Worm (Caenorhabditis elegans) whole organism, L3 larva: Measurements from ENCODE around the gene C25H3.10.

Experiments used
- ZK546.5 ChIP-seq: sonication (generic microtip); optimal IDR thresholded peaks from 2 replicates; lab custom pipeline; 2017; ENCODE audit warnings: missing biosample characterization, missing genetic modification characterization
- aly-2 ChIP-seq: fragments of 150-350 bp; optimal IDR thresholded peaks from 2 replicates; lab custom pipeline; 2014; ENCODE audit warnings: missing biosample characterization, missing genetic modification characterization
- ama-1 ChIP-seq: fragments of 150-350 bp; optimal IDR thresholded peaks from 2 replicates; lab custom pipeline; 2018
- ceh-82 ChIP-seq: fragments of 150-350 bp; optimal IDR thresholded peaks from 2 replicates; lab custom pipeline; 2014; ENCODE audit warnings: missing biosample characterization, missing genetic modification characterization
- ceh-9 ChIP-seq: sonication (generic microtip); optimal IDR thresholded peaks from 2 replicates; lab custom pipeline; 2018; ENCODE audit warnings: missing biosample characterization, missing genetic modification characterization
- egl-27 ChIP-seq: sonication (generic microtip); optimal IDR thresholded peaks from 4 replicates; lab custom pipeline; 2017; ENCODE audit warnings: missing biosample characterization, missing genetic modification reagents, missing genetic modification characterization
- egl-5 ChIP-seq: fragments of 150-350 bp; optimal IDR thresholded peaks from 2 replicates; lab custom pipeline; 2017; ENCODE audit warnings: missing biosample characterization, missing genetic modification reagents, missing genetic modification characterization, inconsistent platforms
- elt-2 ChIP-seq: sonication (generic microtip); optimal IDR thresholded peaks from 2 replicates; lab custom pipeline; 2016; ENCODE audit warnings: missing genetic modification reagents, mild to moderate bottlenecking, missing genetic modification characterization, missing compliant biosample characterization
- elt-3 ChIP-seq, 3 experiments: fragments of 150-350 bp in 1 of 3; sonication (generic microtip) in 2 of 3; optimal IDR thresholded peaks; 2 replicates in 2 of 3; 4 replicates in 1 of 3; lab custom pipeline; 2014 to 2017; ENCODE audit warnings: missing biosample characterization in 3 of 3, missing genetic modification characterization in 3 of 3
- eor-1 ChIP-seq, 2 experiments: fragments of 150-350 bp; optimal IDR thresholded peaks; 2 replicates each; lab custom pipeline; 2014 to 2018; ENCODE audit warnings: missing biosample characterization in 2 of 2, missing genetic modification characterization in 2 of 2
- fkh-10 ChIP-seq: sonication (generic microtip); optimal IDR thresholded peaks from 2 replicates; lab custom pipeline; 2017; ENCODE audit warnings: missing biosample characterization, missing genetic modification reagents, missing genetic modification characterization
- fos-1 ChIP-seq: fragments of 150-350 bp; optimal IDR thresholded peaks from 2 replicates; lab custom pipeline; 2014; ENCODE audit warnings: missing biosample characterization, missing genetic modification characterization
- lin-15B ChIP-seq: fragments of 150-350 bp; optimal IDR thresholded peaks from 2 replicates; lab custom pipeline; 2014; ENCODE audit warnings: missing biosample characterization, missing genetic modification characterization
- lsy-12 ChIP-seq: sonication (generic microtip); optimal IDR thresholded peaks from 2 replicates; lab custom pipeline; 2016; ENCODE audit warnings: mild to moderate bottlenecking, missing genetic modification characterization, missing compliant biosample characterization
- mml-1 ChIP-seq: fragments of 150-350 bp; sonication (generic microtip); optimal IDR thresholded peaks from 3 replicates; lab custom pipeline; 2014; ENCODE audit warnings: missing biosample characterization, missing genetic modification characterization
- nfya-1 ChIP-seq: sonication (generic microtip); optimal IDR thresholded peaks from 2 replicates; lab custom pipeline; 2017; ENCODE audit warnings: missing genetic modification characterization, mild to moderate bottlenecking, missing compliant biosample characterization, antibody characterized with exemption, moderate library complexity; ENCODE audit not compliant: insufficient read depth
- nhr-11 ChIP-seq: fragments of 150-350 bp; optimal IDR thresholded peaks from 2 replicates; lab custom pipeline; 2014; ENCODE audit warnings: missing biosample characterization, missing genetic modification characterization
- nhr-12 ChIP-seq: fragments of 150-350 bp; optimal IDR thresholded peaks from 2 replicates; lab custom pipeline; 2014; ENCODE audit warnings: missing biosample characterization, missing genetic modification characterization
- nhr-237 ChIP-seq: fragments of 150-350 bp; optimal IDR thresholded peaks from 2 replicates; lab custom pipeline; 2014; ENCODE audit warnings: missing biosample characterization, missing genetic modification characterization
- nhr-28 ChIP-seq: fragments of 150-350 bp; optimal IDR thresholded peaks from 2 replicates; lab custom pipeline; 2014; ENCODE audit warnings: missing biosample characterization, missing genetic modification characterization
- nhr-67 ChIP-seq: fragments of 150-350 bp; optimal IDR thresholded peaks from 2 replicates; lab custom pipeline; 2014; ENCODE audit warnings: missing biosample characterization, missing genetic modification characterization
- nhr-76 ChIP-seq: fragments of 150-350 bp; sonication (generic microtip); optimal IDR thresholded peaks from 5 replicates; lab custom pipeline; 2014; ENCODE audit warnings: missing biosample characterization, missing genetic modification characterization
- nhr-77 ChIP-seq: fragments of 150-350 bp; optimal IDR thresholded peaks from 2 replicates; lab custom pipeline; 2014; ENCODE audit warnings: missing biosample characterization, missing genetic modification characterization
- pqm-1 ChIP-seq: fragments of 150-350 bp; optimal IDR thresholded peaks from 2 replicates; lab custom pipeline; 2017; ENCODE audit warnings: missing biosample characterization, missing genetic modification characterization, inconsistent platforms
- sea-2 ChIP-seq: fragments of 150-350 bp; sonication (generic microtip); optimal IDR thresholded peaks from 4 replicates; lab custom pipeline; 2014; ENCODE audit warnings: missing biosample characterization, missing genetic modification reagents, missing genetic modification characterization
- snpc-4 ChIP-seq: fragments of 150-350 bp; optimal IDR thresholded peaks from 2 replicates; lab custom pipeline; 2014; ENCODE audit warnings: missing biosample characterization, missing genetic modification characterization
- unc-39 ChIP-seq: sonication (generic microtip); optimal IDR thresholded peaks from 4 replicates; lab custom pipeline; 2017; ENCODE audit warnings: missing biosample characterization, missing genetic modification characterization
- unc-62 ChIP-seq: fragments of 150-350 bp; sonication (generic microtip); optimal IDR thresholded peaks from 4 replicates; lab custom pipeline; 2014; ENCODE audit warnings: missing biosample characterization, missing genetic modification reagents, missing genetic modification characterization
- zag-1 ChIP-seq: fragments of 150-350 bp; optimal IDR thresholded peaks from 2 replicates; lab custom pipeline; 2014; ENCODE audit warnings: missing biosample characterization, missing genetic modification characterization
- ztf-4 ChIP-seq: fragments of 150-350 bp; optimal IDR thresholded peaks from 2 replicates; lab custom pipeline; 2014; ENCODE audit warnings: missing biosample characterization, missing genetic modification characterization

Gene C25H3.10

ce11 chrII:5648272-5648671 is 50.5 kb downstream of the C25H3.10 start, which contains the start of gene ddl-1:
Gene ddl-1 (minus strand): TSS chrII:5648372.
- no peak for TF ChIP-seq nhr-28 (tag; lab: Kevin White, UChicago)
- no peak for TF ChIP-seq nhr-237 (tag; lab: Kevin White, UChicago)
- no peak for TF ChIP-seq nhr-76 (tag; lab: Kevin White, UChicago)
- no peak for TF ChIP-seq unc-62 (GFP tag; lab: Kevin White, UChicago)
- no peak for TF ChIP-seq zag-1
- no peak for TF ChIP-seq egl-27 (tag; lab: Kevin White, UChicago)
- TF ChIP-seq lin-15B = no peak
- no peak for TF ChIP-seq sea-2 (GFP tag; lab: Kevin White, UChicago)
- no peak for TF ChIP-seq mml-1
- no peak for TF ChIP-seq ztf-4 (tag; lab: Kevin White, UChicago)
- no peak for TF ChIP-seq lsy-12 (tag; lab: Kevin White, UChicago)
- TF ChIP-seq elt-2 (tag; lab: Kevin White, UChicago) = no peak
- no peak for TF ChIP-seq elt-3 (tag; optimal IDR thresholded peaks at IDR 0.05; lab: Kevin White, UChicago)
- TF ChIP-seq aly-2 = no peak
- TF ChIP-seq nhr-11 (tag; lab: Kevin White, UChicago) = no peak
- no peak for TF ChIP-seq ceh-9 (tag; lab: Kevin White, UChicago)
- no peak for TF ChIP-seq nfya-1 (tag; lab: Kevin White, UChicago)
- TF ChIP-seq, all 47 proteins: peak for 0

ce11 chrII:5646942-5647341 is 51.8 kb downstream of the C25H3.10 start, which contains the start of gene F59E12.9:
Gene F59E12.9 (minus strand): TSS chrII:5647042.
- TF ChIP-seq nhr-77 (no peak), egl-27 (tag; lab: Kevin White, UChicago) (no peak), nhr-67 (tag; lab: Kevin White, UChicago) (no peak), elt-2 (tag; lab: Kevin White, UChicago) (no peak), nhr-237 (tag; lab: Kevin White, UChicago) (no peak), ama-1 (lab: Kevin White, UChicago) (no peak), ceh-82 (tag; lab: Kevin White, UChicago) (no peak), unc-39 (tag; lab: Kevin White, UChicago) (no peak), snpc-4 (tag; lab: Kevin White, UChicago) (no peak), fos-1 (tag; lab: Kevin White, UChicago) (no peak), egl-5 (no peak), fkh-10 (GFP tag; lab: Kevin White, UChicago) (no peak), pqm-1 (tag; lab: Kevin White, UChicago) (no peak), eor-1 (tag; optimal IDR thresholded peaks at IDR 0.05; lab: Kevin White, UChicago) (no peak), lsy-12 (tag; lab: Kevin White, UChicago) (no peak), nhr-12 (no peak), ZK546.5 (tag; lab: Kevin White, UChicago) (no peak)
